Worm (Caenorhabditis elegans) whole organism, young adult: Measurements from ENCODE around the gene F36D3.1.

Experiments used
- C06A6.2 ChIP-seq: fragments of 200-800 bp; sonication (Bioruptor generic); conservative IDR thresholded peaks from 2 replicates; pipeline ENCODE4 v1.3.6; 2022; ENCODE audit warnings: missing genetic modification characterization, missing compliant biosample characterization
- F10E7.11 ChIP-seq: sonication (generic microtip); optimal IDR thresholded peaks from 2 replicates; lab custom pipeline; 2017; ENCODE audit warnings: mild to moderate bottlenecking, missing genetic modification characterization, moderate library complexity, missing compliant biosample characterization
- F23B12.7 ChIP-seq: sonication (generic microtip); optimal IDR thresholded peaks from 2 replicates; lab custom pipeline; 2017; ENCODE audit warnings: missing genetic modification characterization, mild to moderate bottlenecking, missing compliant biosample characterization, antibody characterized with exemption, moderate library complexity; ENCODE audit not compliant: insufficient read depth
- F39B2.1 ChIP-seq: fragments of 200-800 bp; sonication (Bioruptor generic); IDR thresholded peaks from 2 replicates; pipeline ENCODE4 v1.3.6; 2022; ENCODE audit warnings: missing genetic modification reagents, missing genetic modification characterization, missing compliant biosample characterization
- F52B5.7 ChIP-seq: sonication (generic microtip); optimal IDR thresholded peaks from 2 replicates; lab custom pipeline; 2016; ENCODE audit warnings: mild to moderate bottlenecking, missing genetic modification characterization, missing compliant biosample characterization
- K11D2.4 ChIP-seq: fragments of 200-800 bp; sonication (Bioruptor generic); IDR thresholded peaks from 2 replicates; pipeline ENCODE4 v1.3.6; 2022; ENCODE audit warnings: missing genetic modification reagents, missing genetic modification characterization, missing compliant biosample characterization
- Y56A3A.18 ChIP-seq: fragments of 200-800 bp; sonication (Bioruptor generic); IDR thresholded peaks from 2 replicates; pipeline ENCODE4 v1.3.6; 2022; ENCODE audit warnings: missing genetic modification reagents, missing genetic modification characterization, missing compliant biosample characterization
- Y67H2A.10 ChIP-seq: fragments of 200-800 bp; sonication (Bioruptor generic); conservative IDR thresholded peaks from 2 replicates; pipeline ENCODE4 v1.3.6; 2022; ENCODE audit warnings: missing genetic modification reagents, missing genetic modification characterization, missing compliant biosample characterization
- Y79H2A.3 ChIP-seq: fragments of 200-800 bp; sonication (Bioruptor generic); conservative IDR thresholded peaks from 2 replicates; pipeline ENCODE4 v1.3.6; 2022; ENCODE audit warnings: missing genetic modification reagents, missing genetic modification characterization, missing compliant biosample characterization
- ama-1 ChIP-seq, 3 experiments: fragments of 150-350 bp in 1 of 3; sonication (generic microtip) in 2 of 3; optimal IDR thresholded peaks; 2 replicates each; lab custom pipeline; 2014 to 2018; ENCODE audit warnings: missing biosample characterization in 2 of 3, missing genetic modification characterization in 2 of 3, missing genetic modification reagents in 2 of 3
- aptf-3 ChIP-seq: fragments of 200-800 bp; sonication (Bioruptor generic); IDR thresholded peaks from 2 replicates; pipeline ENCODE4 v1.3.6; 2022; ENCODE audit warnings: missing genetic modification characterization, missing compliant biosample characterization
- attf-3 ChIP-seq: fragments of 200-800 bp; sonication (Bioruptor generic); conservative IDR thresholded peaks from 2 replicates; pipeline ENCODE4 v1.3.6; 2022; ENCODE audit warnings: missing genetic modification reagents, missing genetic modification characterization, missing compliant biosample characterization
- ccch-3 ChIP-seq: fragments of 200-800 bp; sonication (Bioruptor generic); optimal IDR thresholded peaks from 2 replicates; lab custom pipeline; 2018; ENCODE audit warnings: mild to moderate bottlenecking, missing genetic modification characterization, missing compliant biosample characterization
- cebp-2 ChIP-seq: fragments of 200-800 bp; sonication (Bioruptor generic); IDR thresholded peaks from 2 replicates; pipeline ENCODE4 v1.3.6; 2022; ENCODE audit warnings: missing genetic modification characterization, missing compliant biosample characterization
- ceh-27 ChIP-seq: fragments of 200-800 bp; sonication (Bioruptor generic); optimal IDR thresholded peaks from 2 replicates; lab custom pipeline; 2018; ENCODE audit warnings: mild to moderate bottlenecking, missing genetic modification characterization, moderate library complexity, missing compliant biosample characterization
- dpff-1 ChIP-seq: sonication (generic microtip); optimal IDR thresholded peaks from 2 replicates; lab custom pipeline; 2017; ENCODE audit warnings: mild to moderate bottlenecking, missing genetic modification characterization, missing compliant biosample characterization
- dpl-1 ChIP-seq: fragments of 150-350 bp; optimal IDR thresholded peaks from 2 replicates; lab custom pipeline; 2014; ENCODE audit warnings: missing biosample characterization, missing genetic modification reagents, missing genetic modification characterization
- efl-1 ChIP-seq: fragments of 150-350 bp; optimal IDR thresholded peaks from 2 replicates; lab custom pipeline; 2014; ENCODE audit warnings: missing biosample characterization, missing genetic modification reagents, missing genetic modification characterization
- egrh-3 ChIP-seq: fragments of 200-800 bp; sonication (Bioruptor generic); IDR thresholded peaks from 2 replicates; pipeline ENCODE4 v1.3.6; 2022; ENCODE audit warnings: missing genetic modification reagents, missing genetic modification characterization, missing compliant biosample characterization
- ets-4 ChIP-seq: fragments of 200-800 bp; sonication (Bioruptor generic); optimal IDR thresholded peaks from 2 replicates; lab custom pipeline; 2018; ENCODE audit warnings: mild to moderate bottlenecking, missing genetic modification characterization, missing compliant biosample characterization
- fkh-3 ChIP-seq: sonication (generic microtip); optimal IDR thresholded peaks from 2 replicates; lab custom pipeline; 2016; ENCODE audit warnings: mild to moderate bottlenecking, missing genetic modification characterization, missing compliant biosample characterization
- hlh-12 ChIP-seq: sonication (generic microtip); optimal IDR thresholded peaks from 2 replicates; lab custom pipeline; 2016; ENCODE audit warnings: missing genetic modification characterization, missing compliant biosample characterization
- lag-1 ChIP-seq: fragments of 200-800 bp; sonication (Bioruptor generic); IDR thresholded peaks from 2 replicates; pipeline ENCODE4 v1.3.6; 2022; ENCODE audit warnings: missing genetic modification reagents, missing genetic modification characterization, missing compliant biosample characterization
- lin-54 ChIP-seq: fragments of 200-800 bp; sonication (Bioruptor generic); optimal IDR thresholded peaks from 2 replicates; lab custom pipeline; 2018; ENCODE audit warnings: mild to moderate bottlenecking, missing genetic modification characterization, missing compliant biosample characterization
- madf-3 ChIP-seq: fragments of 200-800 bp; sonication (Bioruptor generic); IDR thresholded peaks from 2 replicates; pipeline ENCODE4 v1.3.6; 2022; ENCODE audit warnings: missing genetic modification reagents, missing genetic modification characterization, missing compliant biosample characterization
- mcd-1 ChIP-seq: fragments of 200-800 bp; sonication (Bioruptor generic); IDR thresholded peaks from 2 replicates; pipeline ENCODE4 v1.3.6; 2022; ENCODE audit warnings: missing genetic modification reagents, missing genetic modification characterization, missing compliant biosample characterization
- nfya-2 ChIP-seq: fragments of 200-800 bp; sonication (Bioruptor generic); IDR thresholded peaks from 2 replicates; pipeline ENCODE4 v1.3.6; 2022; ENCODE audit warnings: missing genetic modification reagents, missing genetic modification characterization, missing compliant biosample characterization
- nhr-120 ChIP-seq: fragments of 200-800 bp; sonication (Bioruptor generic); IDR thresholded peaks from 2 replicates; pipeline ENCODE4 v1.3.6; 2022; ENCODE audit warnings: missing genetic modification characterization, missing compliant biosample characterization
- nhr-179 ChIP-seq: sonication (generic microtip); optimal IDR thresholded peaks from 2 replicates; lab custom pipeline; 2016; ENCODE audit warnings: mild to moderate bottlenecking, missing genetic modification characterization, missing compliant biosample characterization
- nhr-90 ChIP-seq: sonication (generic microtip); optimal IDR thresholded peaks from 2 replicates; lab custom pipeline; 2016; ENCODE audit warnings: missing genotype, mild to moderate bottlenecking, missing genetic modification characterization, missing compliant biosample characterization
- pha-4 ChIP-seq: fragments of 150-350 bp; sonication (generic microtip); optimal IDR thresholded peaks from 2 replicates; lab custom pipeline; 2014; ENCODE audit warnings: missing biosample characterization, missing genetic modification reagents, missing genetic modification characterization
- rpc-1 ChIP-seq, 2 experiments: fragments of 150-350 bp in 1 of 2; sonication (generic microtip) in 1 of 2; optimal IDR thresholded peaks; 2 replicates each; lab custom pipeline; 2014 to 2018; ENCODE audit warnings: missing biosample characterization in 1 of 2, missing genetic modification characterization in 1 of 2, missing genetic modification reagents in 1 of 2, missing genotype in 1 of 2
- sdz-38 ChIP-seq: sonication (generic microtip); optimal IDR thresholded peaks from 2 replicates; lab custom pipeline; 2016; ENCODE audit warnings: missing genotype, missing genetic modification characterization, missing compliant biosample characterization
- zfh-2 ChIP-seq: fragments of 200-800 bp; sonication (Bioruptor generic); conservative IDR thresholded peaks from 2 replicates; pipeline ENCODE4 v1.3.6; 2022; ENCODE audit warnings: missing genetic modification reagents, missing genetic modification characterization, missing compliant biosample characterization
- ztf-22 ChIP-seq: fragments of 200-800 bp; sonication (Bioruptor generic); optimal IDR thresholded peaks from 2 replicates; lab custom pipeline; 2018; ENCODE audit warnings: mild to moderate bottlenecking, missing genetic modification characterization, moderate library complexity, missing compliant biosample characterization
- ztf-25 ChIP-seq: fragments of 200-800 bp; sonication (Bioruptor generic); IDR thresholded peaks from 2 replicates; pipeline ENCODE4 v1.3.6; 2022; ENCODE audit warnings: missing genetic modification reagents, missing genetic modification characterization, missing compliant biosample characterization
- ztf-28 ChIP-seq: fragments of 200-800 bp; sonication (Bioruptor generic); IDR thresholded peaks from 2 replicates; pipeline ENCODE4 v1.3.6; 2022; ENCODE audit warnings: missing genetic modification reagents, missing genetic modification characterization, missing compliant biosample characterization

Gene F36D3.1

DNA sequence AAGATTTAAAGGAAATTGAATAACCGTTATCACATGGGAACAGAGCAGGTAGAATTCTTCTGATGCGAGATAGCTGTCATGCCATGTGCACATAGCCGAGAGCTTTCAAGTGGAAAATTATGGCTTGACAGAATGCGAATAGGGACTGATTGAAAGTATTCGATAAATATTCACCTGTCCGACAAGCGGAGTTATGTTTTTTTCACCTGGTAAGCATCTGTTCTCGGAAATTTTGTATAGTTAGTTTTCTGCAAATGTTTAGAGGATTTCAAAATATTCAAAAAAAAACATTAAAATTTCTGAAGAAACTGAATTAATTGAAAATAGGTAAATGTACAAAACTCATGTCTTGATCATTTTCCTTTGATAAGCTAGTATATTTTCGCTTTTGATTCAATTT, 1.6 kb upstream of the F36D3.1 start, which contains the start of gene srh-136:
Gene srh-136 (minus strand): TSS at position 93 of the 400 bp plus-strand sequence.
- no peak for TF ChIP-seq nhr-179
- no peak for TF ChIP-seq cebp-2 (GFP tag; lab: Robert Waterston, UW)
- no peak for TF ChIP-seq ztf-22 (GFP tag; lab: Kevin White, UChicago)
- TF ChIP-seq ztf-28, result no peak
- no peak for TF ChIP-seq nfya-2 (GFP tag; lab: Robert Waterston, UW)

DNA sequence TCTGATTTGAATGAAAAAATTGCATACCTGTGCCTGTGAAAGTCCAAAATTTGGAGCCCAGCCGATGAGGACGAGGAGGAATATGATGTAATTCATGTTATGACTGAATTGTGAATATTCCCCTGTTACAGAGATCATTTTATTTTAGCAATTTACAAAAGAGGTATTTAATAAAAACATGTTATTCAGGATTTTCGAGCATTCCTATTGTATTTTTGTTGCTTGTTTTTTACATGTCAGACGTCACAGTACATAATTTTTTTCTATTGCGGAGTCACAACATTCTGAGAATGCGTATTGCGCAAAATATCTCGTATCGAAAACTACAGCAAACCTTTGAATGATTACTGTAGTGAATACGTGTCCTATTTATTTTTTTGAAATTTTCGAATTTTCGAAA, 4.0 kb downstream of the F36D3.1 start, which contains the start of gene F36D3.14:
Gene F36D3.14 (minus strand): TSS at position 101 of the 400 bp plus-strand sequence.
- TF ChIP-seq zfh-2 (GFP tag; lab: Robert Waterston, UW) (no peak), nfya-2 (GFP tag; lab: Robert Waterston, UW) (no peak), Y67H2A.10 (GFP tag; lab: Robert Waterston, UW) (no peak)
- TF ChIP-seq, all 124 proteins: peak for 0

DNA sequence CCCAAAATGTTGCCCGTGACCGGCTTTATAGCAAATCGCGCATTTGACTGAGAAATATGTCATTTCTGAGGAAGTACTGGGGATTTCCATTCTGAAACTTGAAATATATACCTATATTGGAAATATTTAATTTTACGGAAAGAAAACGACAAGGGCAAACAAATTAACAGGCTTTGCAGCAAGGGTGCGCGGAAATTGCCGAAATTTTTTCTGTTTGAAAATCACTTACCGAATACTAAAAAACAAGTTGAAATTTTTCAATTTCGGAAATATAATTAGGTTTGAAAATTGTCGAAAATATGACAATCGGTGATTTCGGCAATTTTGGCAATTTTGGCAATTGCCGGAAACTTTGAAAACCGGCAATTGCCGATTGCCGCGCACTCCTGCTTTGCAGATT, 6.7 kb downstream of the F36D3.1 start, which contains the start of gene nhr-54:
Gene nhr-54 (minus strand): TSS at position 101 of the 400 bp plus-strand sequence.
- TF ChIP-seq F23B12.7 (tag; lab: Kevin White, UChicago) (no peak), nhr-120 (GFP tag; lab: Robert Waterston, UW) (no peak), pha-4 (tag; lab: Kevin White, UChicago) (no peak), ztf-25 (GFP tag; lab: Robert Waterston, UW) (no peak), dpff-1 (tag; lab: Kevin White, UChicago) (no peak), F10E7.11 (no peak), lin-54 (no peak), Y56A3A.18 (GFP tag; lab: Robert Waterston, UW) (no peak), nhr-90 (tag; lab: Kevin White, UChicago) (no peak), aptf-3 (GFP tag; lab: Robert Waterston, UW) (no peak), rpc-1 (optimal IDR thresholded peaks at IDR 0.05; lab: Kevin White, UChicago) (no peak), rpc-1 (tag; optimal IDR thresholded peaks at IDR 0.05; lab: Kevin White, UChicago) (no peak)

DNA sequence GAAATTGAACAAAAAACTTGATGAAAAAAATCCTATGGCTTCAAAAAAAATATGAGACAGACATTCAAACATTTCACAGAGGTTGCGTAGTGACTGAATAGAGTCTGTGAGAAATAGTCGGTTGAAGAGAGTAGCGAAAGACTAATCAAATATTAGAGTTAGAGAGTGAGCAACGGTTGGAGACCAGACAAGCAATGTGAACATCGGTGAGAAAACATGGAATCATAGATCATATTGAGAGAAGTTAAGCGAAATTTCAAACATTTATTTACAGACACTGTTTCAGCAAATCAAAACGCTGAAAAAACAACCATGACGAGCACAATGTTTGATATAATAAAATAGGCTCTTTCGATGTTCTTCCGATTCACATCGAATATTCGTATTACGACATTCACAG, 7.5 kb downstream of the F36D3.1 start:
- no peak for TF ChIP-seq fkh-3 (tag; lab: Kevin White, UChicago)
- TF ChIP-seq egrh-3 (GFP tag; lab: Robert Waterston, UW), result no peak
- no peak for TF ChIP-seq ceh-27 (GFP tag; lab: Kevin White, UChicago)
- TF ChIP-seq ama-1 (optimal IDR thresholded peaks at IDR 0.05; lab: Kevin White, UChicago), result no peak
- no peak for TF ChIP-seq ama-1 (GFP tag; optimal IDR thresholded peaks at IDR 0.05; lab: Kevin White, UChicago)
- no peak for TF ChIP-seq hlh-12 (tag; lab: Kevin White, UChicago)
- no peak for TF ChIP-seq F52B5.7 (tag; lab: Kevin White, UChicago)
- TF ChIP-seq K11D2.4 (GFP tag; lab: Robert Waterston, UW), result no peak
- no peak for TF ChIP-seq ccch-3

DNA sequence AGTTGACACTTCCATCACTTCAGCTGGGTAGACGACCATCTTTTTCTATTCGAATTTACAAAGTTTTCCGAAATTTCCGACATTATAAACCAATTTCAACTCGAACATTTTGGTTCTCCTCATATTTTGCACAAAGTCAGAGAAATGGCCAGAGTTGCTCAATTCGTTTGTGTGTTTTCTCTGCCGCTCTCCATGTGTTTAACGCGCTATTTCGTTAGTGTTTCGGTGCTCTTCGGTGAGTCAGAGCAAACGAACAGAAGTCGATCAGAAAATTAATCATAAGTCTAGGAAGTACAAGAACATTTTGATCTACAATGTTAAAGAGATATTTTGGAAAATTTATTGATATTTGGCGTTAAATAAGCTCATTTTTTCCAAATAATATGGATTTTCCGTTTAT, 9.5 kb downstream of the F36D3.1 start, which contains the start of gene srr-3:
Gene srr-3 (minus strand): TSS at position 101 of the 400 bp plus-strand sequence.
- no peak for TF ChIP-seq ztf-22 (GFP tag; lab: Kevin White, UChicago)
- no peak for TF ChIP-seq ets-4 (GFP tag; lab: Kevin White, UChicago)
- TF ChIP-seq Y79H2A.3 (GFP tag; lab: Robert Waterston, UW), result no peak
- no peak for TF ChIP-seq attf-3
- TF ChIP-seq lag-1 (GFP tag; lab: Robert Waterston, UW), result no peak
- TF ChIP-seq F39B2.1 (GFP tag; lab: Robert Waterston, UW), result no peak
- no peak for TF ChIP-seq efl-1 (GFP tag; lab: Kevin White, UChicago)
- no peak for TF ChIP-seq dpff-1 (tag; lab: Kevin White, UChicago)
- no peak for TF ChIP-seq mcd-1 (GFP tag; lab: Robert Waterston, UW)
- no peak for TF ChIP-seq madf-3 (GFP tag; lab: Robert Waterston, UW)
- no peak for TF ChIP-seq sdz-38 (tag; lab: Kevin White, UChicago)
- no peak for TF ChIP-seq dpl-1 (GFP tag; lab: Kevin White, UChicago)
- TF ChIP-seq C06A6.2 (GFP tag; lab: Robert Waterston, UW), result no peak
- TF ChIP-seq, all 124 proteins: peak for 0
